Fruit fly (Drosophila melanogaster): ENCODE measurements around the gene Iyd.

DNA sequence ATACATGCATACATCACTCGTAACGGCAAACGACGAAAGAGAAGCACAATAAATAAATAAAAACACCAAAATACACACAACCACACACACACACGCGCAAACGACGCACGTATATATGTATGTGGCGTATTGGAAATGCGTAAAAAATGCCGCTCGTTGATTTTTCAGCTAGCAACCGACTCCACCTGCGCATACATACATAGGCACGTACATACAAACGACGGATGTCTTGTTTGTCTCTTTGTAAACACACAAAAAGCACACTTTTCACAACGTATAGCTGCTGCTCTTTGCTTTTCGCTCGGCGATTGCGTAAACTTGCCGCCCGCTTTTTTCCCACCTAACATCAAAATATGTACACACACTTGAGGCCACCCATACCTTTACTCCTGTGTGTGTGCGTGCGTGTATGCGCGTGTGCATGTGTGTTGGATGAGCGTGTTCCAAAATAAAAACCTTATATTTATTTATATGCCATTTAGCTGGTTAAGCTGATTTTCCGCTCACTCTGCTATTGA is 23.9 kb upstream of the Iyd start:
- TF ChIP-seq usp (GFP tag; optimal IDR thresholded peaks at IDR 0.05): no peak
- TF ChIP-seq EcR (GFP tag; optimal IDR thresholded peaks at IDR 0.05): no peak
- no peak for TF ChIP-seq CG8478 (optimal IDR thresholded peaks at IDR 0.05)
- no peak for TF ChIP-seq psq (optimal IDR thresholded peaks at IDR 0.05)
- TF ChIP-seq pan (optimal IDR thresholded peaks at IDR 0.05): no peak
- no peak for TF ChIP-seq Dll (optimal IDR thresholded peaks at IDR 0.05)

Data from whole organism.